Worm (Caenorhabditis elegans) whole organism, L4 larva: ENCODE results near the gene K10B3.1.
A peak's percentile ranks its signal among the peaks of the same experiment; 100 is the strongest.

Source experiments
- D1046.2 ChIP-seq: fragments of 200-800 bp; sonication (Bioruptor generic); IDR thresholded peaks from 2 replicates; pipeline ENCODE4 v1.3.6; 2022; ENCODE audit warnings: missing genetic modification characterization, missing compliant biosample characterization
- F37D6.2 ChIP-seq: sonication (generic microtip); optimal IDR thresholded peaks from 2 replicates; lab custom pipeline; 2016; ENCODE audit warnings: mild to moderate bottlenecking, missing genetic modification characterization, missing compliant biosample characterization
- R02D3.7 ChIP-seq: fragments of 150-350 bp; sonication (generic microtip); optimal IDR thresholded peaks from 3 replicates; lab custom pipeline; 2014; ENCODE audit warnings: missing biosample characterization, missing genetic modification characterization
- T20F7.1 ChIP-seq: fragments of 200-800 bp; sonication (Bioruptor generic); optimal IDR thresholded peaks from 2 replicates; lab custom pipeline; 2018; ENCODE audit warnings: mild to moderate bottlenecking, missing genetic modification characterization, missing compliant biosample characterization
- Y105C5A.15 ChIP-seq: fragments of 200-800 bp; sonication (Bioruptor generic); IDR thresholded peaks from 2 replicates; pipeline ENCODE4 v1.3.6; 2022; ENCODE audit warnings: missing genetic modification characterization, missing compliant biosample characterization
- Y48G9A.11 ChIP-seq: fragments of 200-800 bp; sonication (Bioruptor generic); IDR thresholded peaks from 2 replicates; pipeline ENCODE4 v1.3.6; 2022; ENCODE audit warnings: missing genetic modification reagents, missing genetic modification characterization, missing compliant biosample characterization
- Y75B8A.6 ChIP-seq: fragments of 200-800 bp; sonication (Bioruptor generic); IDR thresholded peaks from 2 replicates; pipeline ENCODE4 v1.3.6; 2022; ENCODE audit warnings: missing genetic modification reagents, missing genetic modification characterization, missing compliant biosample characterization
- ZK546.5 ChIP-seq, 2 experiments: sonication (generic microtip); optimal IDR thresholded peaks; 2 replicates each; lab custom pipeline; 2017; ENCODE audit warnings: missing biosample characterization in 2 of 2, missing genetic modification characterization in 2 of 2
- arid-1 ChIP-seq: fragments of 200-800 bp; sonication (Bioruptor generic); conservative IDR thresholded peaks from 2 replicates; pipeline ENCODE4 v1.3.6; 2022; ENCODE audit warnings: missing genetic modification reagents, missing genetic modification characterization, missing compliant biosample characterization
- ceh-28 ChIP-seq: fragments of 150-350 bp; optimal IDR thresholded peaks from 2 replicates; lab custom pipeline; 2014; ENCODE audit warnings: missing biosample characterization, missing genetic modification reagents, missing genetic modification characterization
- ceh-44 ChIP-seq: fragments of 200-800 bp; sonication (Bioruptor generic); IDR thresholded peaks from 2 replicates; pipeline ENCODE4 v1.3.6; 2022; ENCODE audit warnings: missing genetic modification reagents, missing genetic modification characterization, missing compliant biosample characterization
- ceh-82 ChIP-seq: sonication (generic microtip); optimal IDR thresholded peaks from 2 replicates; lab custom pipeline; 2017; ENCODE audit warnings: missing biosample characterization, missing genetic modification characterization
- cey-2 ChIP-seq: sonication (generic microtip); optimal IDR thresholded peaks from 3 replicates; lab custom pipeline; 2017; ENCODE audit warnings: missing genetic modification characterization, mild to moderate bottlenecking, missing compliant biosample characterization, antibody characterized with exemption, borderline replicate concordance; ENCODE audit not compliant: insufficient read depth
- daf-12 ChIP-seq: fragments of 150-350 bp; optimal IDR thresholded peaks from 2 replicates; lab custom pipeline; 2014; ENCODE audit warnings: missing biosample characterization, missing genetic modification reagents, missing genetic modification characterization
- daf-19 ChIP-seq: fragments of 200-800 bp; sonication (Bioruptor generic); conservative IDR thresholded peaks from 2 replicates; pipeline ENCODE4 v1.3.6; 2022; ENCODE audit warnings: missing genetic modification characterization, missing compliant biosample characterization
- dmd-6 ChIP-seq: fragments of 200-800 bp; sonication (Bioruptor generic); IDR thresholded peaks from 2 replicates; pipeline ENCODE4 v1.3.6; 2022; ENCODE audit warnings: missing genetic modification reagents, missing genetic modification characterization, missing compliant biosample characterization
- dmd-9 ChIP-seq: fragments of 200-800 bp; sonication (Bioruptor generic); IDR thresholded peaks from 2 replicates; pipeline ENCODE4 v1.3.6; 2022; ENCODE audit warnings: missing genetic modification reagents, missing genetic modification characterization, missing compliant biosample characterization
- dpl-1 ChIP-seq: fragments of 150-350 bp; optimal IDR thresholded peaks from 2 replicates; lab custom pipeline; 2014; ENCODE audit warnings: missing biosample characterization, missing genetic modification reagents, missing genetic modification characterization
- dve-1 ChIP-seq: sonication (generic microtip); optimal IDR thresholded peaks from 2 replicates; lab custom pipeline; 2017; ENCODE audit warnings: antibody characterized with exemption, mild to moderate bottlenecking, missing genetic modification characterization, missing compliant biosample characterization; ENCODE audit not compliant: insufficient read depth
- egl-27 ChIP-seq: sonication (generic microtip); optimal IDR thresholded peaks from 3 replicates; lab custom pipeline; 2017; ENCODE audit warnings: missing biosample characterization, missing genetic modification reagents, missing genetic modification characterization
- gei-8 ChIP-seq: fragments of 200-800 bp; sonication (Bioruptor generic); optimal IDR thresholded peaks from 2 replicates; lab custom pipeline; 2018; ENCODE audit warnings: mild to moderate bottlenecking, missing genetic modification characterization, missing compliant biosample characterization
- hlh-30 ChIP-seq: sonication (generic microtip); optimal IDR thresholded peaks from 2 replicates; lab custom pipeline; 2017; ENCODE audit warnings: antibody characterized with exemption, mild to moderate bottlenecking, missing genetic modification characterization, missing compliant biosample characterization; ENCODE audit not compliant: insufficient read depth
- jun-1 ChIP-seq: fragments of 150-350 bp; optimal IDR thresholded peaks from 2 replicates; lab custom pipeline; 2014; ENCODE audit warnings: missing biosample characterization, missing genetic modification reagents, missing genetic modification characterization
- lin-1 ChIP-seq: fragments of 200-800 bp; sonication (Bioruptor generic); IDR thresholded peaks from 2 replicates; pipeline ENCODE4 v1.3.6; 2022; ENCODE audit warnings: missing genetic modification reagents, missing genetic modification characterization, missing compliant biosample characterization
- lin-15B ChIP-seq: fragments of 150-350 bp; sonication (generic microtip); optimal IDR thresholded peaks from 3 replicates; lab custom pipeline; 2014; ENCODE audit warnings: missing biosample characterization, missing genetic modification characterization
- lin-29 ChIP-seq: fragments of 200-800 bp; sonication (Bioruptor generic); IDR thresholded peaks from 2 replicates; pipeline ENCODE4 v1.3.6; 2022; ENCODE audit warnings: missing genetic modification reagents, missing genetic modification characterization, missing compliant biosample characterization
- lin-39 ChIP-seq: fragments of 150-350 bp; optimal IDR thresholded peaks from 2 replicates; lab custom pipeline; 2014; ENCODE audit warnings: missing biosample characterization, missing genetic modification reagents, missing genetic modification characterization
- lsy-2 ChIP-seq, 2 experiments: fragments of 150-350 bp in 1 of 2; sonication (generic microtip) in 1 of 2; optimal IDR thresholded peaks; 2 replicates each; lab custom pipeline; 2014 to 2017; ENCODE audit warnings: missing biosample characterization in 2 of 2, missing genetic modification characterization in 2 of 2
- madf-5 ChIP-seq, 2 experiments: fragments of 200-800 bp; sonication (Bioruptor generic); IDR thresholded peaks; 2 replicates each; pipeline ENCODE4 v1.3.6; 2022; ENCODE audit warnings: missing compliant biosample characterization in 2 of 2, missing genetic modification characterization in 2 of 2
- madf-9 ChIP-seq: fragments of 200-800 bp; sonication (Bioruptor generic); conservative IDR thresholded peaks from 2 replicates; pipeline ENCODE4 v1.3.6; 2022; ENCODE audit warnings: missing genetic modification reagents, missing genetic modification characterization, missing compliant biosample characterization
- mdl-1 ChIP-seq, 2 experiments: fragments of 150-350 bp in 1 of 2; sonication (generic microtip) in 1 of 2; optimal IDR thresholded peaks; 2 replicates each; lab custom pipeline; 2014 to 2017; ENCODE audit warnings: missing biosample characterization in 2 of 2, missing genetic modification characterization in 2 of 2
- mep-1 ChIP-seq: fragments of 150-350 bp; sonication (generic microtip); optimal IDR thresholded peaks from 3 replicates; lab custom pipeline; 2014; ENCODE audit warnings: missing biosample characterization, missing genetic modification characterization
- mes-2 ChIP-seq: sonication (generic microtip); optimal IDR thresholded peaks from 2 replicates; lab custom pipeline; 2016; ENCODE audit warnings: missing genotype, mild to moderate bottlenecking, missing genetic modification characterization, missing compliant biosample characterization; ENCODE audit not compliant: poor library complexity, severe bottlenecking
- mxl-3 ChIP-seq: fragments of 200-800 bp; sonication (Bioruptor generic); optimal IDR thresholded peaks from 2 replicates; lab custom pipeline; 2018; ENCODE audit warnings: mild to moderate bottlenecking, missing genetic modification characterization, missing compliant biosample characterization
- nhr-111 ChIP-seq: fragments of 200-800 bp; sonication (Bioruptor generic); optimal IDR thresholded peaks from 2 replicates; lab custom pipeline; 2018; ENCODE audit warnings: mild to moderate bottlenecking, missing genetic modification characterization, missing compliant biosample characterization
- nhr-237 ChIP-seq: sonication (generic microtip); optimal IDR thresholded peaks from 2 replicates; lab custom pipeline; 2017; ENCODE audit warnings: missing biosample characterization, missing genetic modification characterization
- nhr-25 ChIP-seq: sonication (generic microtip); optimal IDR thresholded peaks from 2 replicates; lab custom pipeline; 2017; ENCODE audit warnings: missing genetic modification characterization, mild to moderate bottlenecking, missing compliant biosample characterization, antibody characterized with exemption, moderate library complexity, borderline replicate concordance; ENCODE audit not compliant: insufficient read depth
- nhr-28 ChIP-seq: fragments of 150-350 bp; optimal IDR thresholded peaks from 2 replicates; lab custom pipeline; 2014; ENCODE audit warnings: missing biosample characterization, missing genetic modification characterization
- nhr-41 ChIP-seq: fragments of 200-800 bp; sonication (Bioruptor generic); IDR thresholded peaks from 2 replicates; pipeline ENCODE4 v1.3.6; 2022; ENCODE audit warnings: missing genetic modification reagents, missing genetic modification characterization, missing compliant biosample characterization
- nhr-48 ChIP-seq: sonication (generic microtip); optimal IDR thresholded peaks from 2 replicates; lab custom pipeline; 2016; ENCODE audit warnings: mild to moderate bottlenecking, missing genetic modification characterization, missing compliant biosample characterization
- nhr-76 ChIP-seq: fragments of 150-350 bp; optimal IDR thresholded peaks from 2 replicates; lab custom pipeline; 2014; ENCODE audit warnings: missing biosample characterization, missing genetic modification characterization
- nhr-77 ChIP-seq: fragments of 150-350 bp; optimal IDR thresholded peaks from 2 replicates; lab custom pipeline; 2014; ENCODE audit warnings: missing biosample characterization, missing genetic modification characterization
- sdz-12 ChIP-seq: fragments of 200-800 bp; sonication (Bioruptor generic); optimal IDR thresholded peaks from 2 replicates; lab custom pipeline; 2018; ENCODE audit warnings: mild to moderate bottlenecking, missing genetic modification characterization, missing compliant biosample characterization
- snpc-1.2 ChIP-seq: fragments of 200-800 bp; sonication (Bioruptor generic); IDR thresholded peaks from 2 replicates; pipeline ENCODE4 v1.3.6; 2022; ENCODE audit warnings: missing genetic modification reagents, missing genetic modification characterization, missing compliant biosample characterization
- spr-1 ChIP-seq: sonication (generic microtip); optimal IDR thresholded peaks from 2 replicates; lab custom pipeline; 2016; ENCODE audit warnings: mild to moderate bottlenecking, missing genetic modification characterization, missing compliant biosample characterization
- spr-3 ChIP-seq: fragments of 200-800 bp; sonication (Bioruptor generic); optimal IDR thresholded peaks from 2 replicates; lab custom pipeline; 2018; ENCODE audit warnings: mild to moderate bottlenecking, missing genetic modification characterization, missing compliant biosample characterization
- unc-39 ChIP-seq: sonication (generic microtip); optimal IDR thresholded peaks from 2 replicates; lab custom pipeline; 2017; ENCODE audit warnings: missing biosample characterization, missing genetic modification characterization
- zfp-3 ChIP-seq: fragments of 200-800 bp; sonication (Bioruptor generic); conservative IDR thresholded peaks from 2 replicates; pipeline ENCODE4 v1.3.6; 2022; ENCODE audit warnings: missing genetic modification reagents, missing genetic modification characterization, missing compliant biosample characterization
- zip-11 ChIP-seq: fragments of 200-800 bp; sonication (Bioruptor generic); IDR thresholded peaks from 2 replicates; pipeline ENCODE4 v1.3.6; 2022; ENCODE audit warnings: missing genetic modification characterization, missing compliant biosample characterization
- ztf-7 ChIP-seq: fragments of 150-350 bp; optimal IDR thresholded peaks from 2 replicates; lab custom pipeline; 2014; ENCODE audit warnings: missing biosample characterization, missing genetic modification characterization

Gene K10B3.1

ce11 chrX:3110576-3110975 lies 24.7 kb upstream of the K10B3.1 start, which contains the start of gene gpcp-1 (continued):
- TF ChIP-seq mes-2 (tag; lab: Kevin White, UChicago) = peak; percentile 26
- no peak for TF ChIP-seq nhr-237 (tag; lab: Kevin White, UChicago)
- TF ChIP-seq jun-1 (tag; lab: Kevin White, UChicago) = no peak
- no peak for TF ChIP-seq nhr-111 (GFP tag; lab: Kevin White, UChicago)
- no peak for TF ChIP-seq Y48G9A.11 (GFP tag; lab: Robert Waterston, UW)
- no peak for TF ChIP-seq R02D3.7
- no peak for TF ChIP-seq daf-12 (tag; lab: Kevin White, UChicago)
- no peak for TF ChIP-seq ceh-82
- TF ChIP-seq cey-2 (tag; lab: Kevin White, UChicago) = no peak
- no peak for TF ChIP-seq ZK546.5 (tag; optimal IDR thresholded peaks at IDR 0.05; lab: Kevin White, UChicago)
- TF ChIP-seq nhr-77 = peak; percentile 30
- TF ChIP-seq lin-29 (GFP tag; lab: Robert Waterston, UW) = no peak
- no peak for TF ChIP-seq ceh-28
- no peak for TF ChIP-seq lin-39 (tag; lab: Kevin White, UChicago)
- TF ChIP-seq nhr-48 (tag; lab: Kevin White, UChicago) = no peak
- TF ChIP-seq dmd-6 = peak; percentile 37; the same call in 1 of the 2 replicates
- TF ChIP-seq sdz-12 (GFP tag; lab: Kevin White, UChicago) = no peak
- TF ChIP-seq mep-1 (tag; lab: Kevin White, UChicago) = no peak
- no peak for TF ChIP-seq spr-1 (tag; lab: Kevin White, UChicago)
- TF ChIP-seq dpl-1 (GFP tag; lab: Kevin White, UChicago) = no peak
- TF ChIP-seq lin-15B (tag; lab: Kevin White, UChicago) = no peak
- TF ChIP-seq snpc-1.2 (GFP tag; lab: Robert Waterston, UW) = no peak
- no peak for TF ChIP-seq spr-3

ce11 chrX:3111066-3111465 lies 24.2 kb upstream of the K10B3.1 start:
- no peak for TF ChIP-seq unc-39 (tag; lab: Kevin White, UChicago)
- no peak for TF ChIP-seq dmd-6
- TF ChIP-seq zip-11 = no peak
- no peak for TF ChIP-seq gei-8
- no peak for TF ChIP-seq zfp-3 (GFP tag; lab: Robert Waterston, UW)
- peak; percentile 27 to 36 for TF ChIP-seq lsy-2 (tag; optimal IDR thresholded peaks at IDR 0.05; lab: Kevin White, UChicago)
- no peak for TF ChIP-seq nhr-76 (tag; lab: Kevin White, UChicago)
- no peak for TF ChIP-seq nhr-28 (tag; lab: Kevin White, UChicago)
- no peak for TF ChIP-seq ztf-7 (tag; lab: Kevin White, UChicago)
- no peak for TF ChIP-seq egl-27
- no peak for TF ChIP-seq madf-5 (GFP tag; IDR thresholded peaks at IDR 0.05; lab: Robert Waterston, UW)
- TF ChIP-seq dmd-9 = no peak
- TF ChIP-seq madf-9 (GFP tag; lab: Robert Waterston, UW) = no peak
- TF ChIP-seq D1046.2 (GFP tag; lab: Robert Waterston, UW) = no peak
- TF ChIP-seq nhr-25 (tag; lab: Kevin White, UChicago) = no peak
- TF ChIP-seq hlh-30 (tag; lab: Kevin White, UChicago) = peak; percentile 83
- no peak for TF ChIP-seq F37D6.2 (tag; lab: Kevin White, UChicago)
- no peak for TF ChIP-seq arid-1
- TF ChIP-seq mxl-3 = no peak
- TF ChIP-seq dve-1 (tag; lab: Kevin White, UChicago) = no peak
- TF ChIP-seq Y105C5A.15 (GFP tag; lab: Robert Waterston, UW) = no peak
- TF ChIP-seq Y75B8A.6 (GFP tag; lab: Robert Waterston, UW) = no peak
- TF ChIP-seq mdl-1 (tag; optimal IDR thresholded peaks at IDR 0.05; lab: Kevin White, UChicago) = peak in 1 of 2 experiments; percentile 64
- TF ChIP-seq nhr-41 (GFP tag; lab: Robert Waterston, UW) = no peak
- TF ChIP-seq T20F7.1 (GFP tag; lab: Kevin White, UChicago) = no peak
- no peak for TF ChIP-seq lin-15B (tag; lab: Kevin White, UChicago)
- TF ChIP-seq snpc-1.2 (GFP tag; lab: Robert Waterston, UW) = no peak
- no peak for TF ChIP-seq lin-1 (GFP tag; lab: Robert Waterston, UW)
- no peak for TF ChIP-seq daf-19 (GFP tag; lab: Robert Waterston, UW)
- no peak for TF ChIP-seq R02D3.7
- TF ChIP-seq ceh-44 (GFP tag; lab: Robert Waterston, UW) = no peak
